Fruit fly (Drosophila melanogaster) whole organism, prepupa: Measurements from ENCODE around the gene Gr64d.

Experiments used
- CG10631 ChIP-seq: fragments of 200-800 bp; sonication (Bioruptor generic); optimal IDR thresholded peaks from 2 replicates; lab custom pipeline; 2016; ENCODE audit warnings: missing biosample characterization, missing genetic modification characterization
- CG11762 ChIP-seq: fragments of 200-800 bp; sonication (Bioruptor generic); optimal IDR thresholded peaks from 3 replicates; lab custom pipeline; 2016; ENCODE audit warnings: missing biosample characterization, missing genetic modification characterization; ENCODE audit not compliant: insufficient read depth
- CG11902 ChIP-seq: fragments of 200-800 bp; sonication (Bioruptor generic); optimal IDR thresholded peaks from 3 replicates; lab custom pipeline; 2016; ENCODE audit warnings: missing biosample characterization, missing genetic modification characterization
- CG15336 ChIP-seq: fragments of 200-800 bp; sonication (Bioruptor generic); IDR thresholded peaks from 2 replicates; pipeline ENCODE4 v1.3.6; 2022; ENCODE audit warnings: missing biosample characterization, missing genetic modification characterization
- CG1621 ChIP-seq: fragments of 200-800 bp; sonication (Bioruptor generic); optimal IDR thresholded peaks from 3 replicates; lab custom pipeline; 2018; ENCODE audit warnings: missing biosample characterization, mild to moderate bottlenecking, missing genetic modification characterization
- CG16779 ChIP-seq: fragments of 200-800 bp; sonication (Bioruptor generic); optimal IDR thresholded peaks from 3 replicates; lab custom pipeline; 2017; ENCODE audit warnings: missing biosample characterization, mild to moderate bottlenecking, missing genetic modification characterization
- CG32006 ChIP-seq: fragments of 200-800 bp; sonication (Bioruptor generic); optimal IDR thresholded peaks from 3 replicates; lab custom pipeline; 2017; ENCODE audit warnings: missing biosample characterization, mild to moderate bottlenecking, missing genetic modification characterization
- CG34406 ChIP-seq: fragments of 200-800 bp; sonication (Bioruptor generic); optimal IDR thresholded peaks from 3 replicates; lab custom pipeline; 2016; ENCODE audit warnings: missing biosample characterization, missing genetic modification characterization
- CG3919 ChIP-seq: fragments of 200-800 bp; sonication (Bioruptor generic); optimal IDR thresholded peaks from 3 replicates; lab custom pipeline; 2016; ENCODE audit warnings: missing biosample characterization, missing genetic modification characterization
- CG4318 ChIP-seq: fragments of 200-800 bp; sonication (Bioruptor generic); optimal IDR thresholded peaks from 3 replicates; lab custom pipeline; 2017; ENCODE audit warnings: missing biosample characterization, mild to moderate bottlenecking, missing genetic modification characterization
- CG6163 ChIP-seq: fragments of 200-800 bp; sonication (Bioruptor generic); IDR thresholded peaks from 3 replicates; pipeline ENCODE4 v1.3.6; 2022; ENCODE audit warnings: missing biosample characterization, missing genetic modification characterization
- CG6792 ChIP-seq: fragments of 200-800 bp; sonication (Bioruptor generic); optimal IDR thresholded peaks from 3 replicates; lab custom pipeline; 2016; ENCODE audit warnings: missing biosample characterization, missing genetic modification characterization
- CG6808 ChIP-seq: fragments of 200-800 bp; sonication (Bioruptor generic); optimal IDR thresholded peaks from 3 replicates; lab custom pipeline; 2017; ENCODE audit warnings: missing biosample characterization, missing genetic modification characterization, mild to moderate bottlenecking, moderate library complexity, missing genetic modification reagents
- CG6854 ChIP-seq: fragments of 200-800 bp; sonication (Bioruptor generic); optimal IDR thresholded peaks from 2 replicates; lab custom pipeline; 2017; ENCODE audit warnings: missing biosample characterization, mild to moderate bottlenecking, missing genetic modification characterization
- CG8119 ChIP-seq: fragments of 200-800 bp; sonication (Bioruptor generic); IDR thresholded peaks from 3 replicates; pipeline ENCODE4 v1.3.6; 2022; ENCODE audit warnings: missing biosample characterization, missing genetic modification characterization
- CG8632 ChIP-seq: fragments of 200-800 bp; sonication (Bioruptor generic); optimal IDR thresholded peaks from 3 replicates; lab custom pipeline; 2016; ENCODE audit warnings: missing biosample characterization, missing genetic modification characterization
- CG9139 ChIP-seq: fragments of 200-800 bp; sonication (Bioruptor generic); optimal IDR thresholded peaks from 3 replicates; lab custom pipeline; 2017; ENCODE audit warnings: missing biosample characterization, mild to moderate bottlenecking, missing genetic modification characterization
- Eip75B ChIP-seq: fragments of 200-800 bp; sonication (Bioruptor generic); optimal IDR thresholded peaks from 3 replicates; lab custom pipeline; 2016; ENCODE audit warnings: missing biosample characterization, missing genetic modification characterization
- Eip78C ChIP-seq: fragments of 200-800 bp; sonication (Bioruptor generic); peaks from one replicate; lab custom pipeline; 2016; ENCODE audit warnings: missing biosample characterization, missing genetic modification characterization
- Ets96B ChIP-seq: fragments of 200-800 bp; optimal IDR thresholded peaks from 2 replicates; lab custom pipeline; 2019; ENCODE audit warnings: missing biosample characterization, mild to moderate bottlenecking, missing genetic modification characterization, moderate library complexity
- Gug ChIP-seq: fragments of 200-800 bp; sonication (Bioruptor generic); IDR thresholded peaks from 2 replicates; pipeline ENCODE4 v1.3.6; 2022; ENCODE audit warnings: missing biosample characterization, missing genetic modification characterization
- Hr39 ChIP-seq: fragments of 200-800 bp; sonication (Bioruptor generic); optimal IDR thresholded peaks from 2 replicates; lab custom pipeline; 2016; ENCODE audit warnings: missing biosample characterization, missing genetic modification characterization
- Hr4 ChIP-seq: fragments of 200-800 bp; sonication (Bioruptor generic); optimal IDR thresholded peaks from 3 replicates; lab custom pipeline; 2016; ENCODE audit warnings: missing biosample characterization, missing genetic modification characterization
- Met ChIP-seq: fragments of 200-800 bp; sonication (Bioruptor generic); optimal IDR thresholded peaks from 3 replicates; lab custom pipeline; 2016; ENCODE audit warnings: missing biosample characterization, missing genetic modification characterization
- OdsH ChIP-seq: fragments of 200-800 bp; sonication (Bioruptor generic); optimal IDR thresholded peaks from 3 replicates; lab custom pipeline; 2016; ENCODE audit warnings: missing biosample characterization, missing genetic modification characterization
- Smox ChIP-seq: fragments of 200-800 bp; sonication (Bioruptor generic); optimal IDR thresholded peaks from 3 replicates; lab custom pipeline; 2016; ENCODE audit warnings: missing biosample characterization, missing genetic modification characterization
- Sox14 ChIP-seq: fragments of 200-800 bp; sonication (Bioruptor generic); optimal IDR thresholded peaks from 3 replicates; lab custom pipeline; 2016; ENCODE audit warnings: missing biosample characterization, missing genetic modification characterization
- Sox15 ChIP-seq: fragments of 200-800 bp; sonication (Bioruptor generic); optimal IDR thresholded peaks from 3 replicates; lab custom pipeline; 2016; ENCODE audit warnings: missing biosample characterization, missing genetic modification characterization
- achi ChIP-seq: fragments of 200-800 bp; sonication (Bioruptor generic); optimal IDR thresholded peaks from 3 replicates; lab custom pipeline; 2016; ENCODE audit warnings: missing biosample characterization, missing genetic modification characterization
- acj6 ChIP-seq: fragments of 200-800 bp; sonication (Bioruptor generic); optimal IDR thresholded peaks from 3 replicates; lab custom pipeline; 2016; ENCODE audit warnings: missing biosample characterization, missing genetic modification characterization
- cyc ChIP-seq: fragments of 200-800 bp; sonication (Bioruptor generic); optimal IDR thresholded peaks from 3 replicates; lab custom pipeline; 2016; ENCODE audit warnings: missing biosample characterization, missing genetic modification characterization
- dac ChIP-seq: fragments of 200-800 bp; sonication (Bioruptor generic); optimal IDR thresholded peaks from 2 replicates; lab custom pipeline; 2017; ENCODE audit warnings: missing biosample characterization, mild to moderate bottlenecking, missing genetic modification characterization
- dsx ChIP-seq: fragments of 200-800 bp; optimal IDR thresholded peaks from 3 replicates; lab custom pipeline; 2019; ENCODE audit warnings: missing biosample characterization, mild to moderate bottlenecking, missing genetic modification characterization, moderate library complexity; ENCODE audit not compliant: poor library complexity, severe bottlenecking
- eg ChIP-seq: fragments of 200-800 bp; sonication (Bioruptor generic); IDR thresholded peaks from 3 replicates; pipeline ENCODE4 v1.3.6; 2022; ENCODE audit warnings: missing biosample characterization, missing genetic modification characterization
- esn ChIP-seq: fragments of 200-800 bp; sonication (Bioruptor generic); optimal IDR thresholded peaks from 2 replicates; lab custom pipeline; 2016; ENCODE audit warnings: missing biosample characterization, mild to moderate bottlenecking, missing genetic modification characterization, moderate library complexity
- fd59A ChIP-seq: fragments of 200-800 bp; sonication (Bioruptor generic); optimal IDR thresholded peaks from 2 replicates; lab custom pipeline; 2017; ENCODE audit warnings: missing biosample characterization, mild to moderate bottlenecking, missing genetic modification characterization, missing genetic modification reagents
- net ChIP-seq: fragments of 200-800 bp; sonication (Bioruptor generic); optimal IDR thresholded peaks from 3 replicates; lab custom pipeline; 2016; ENCODE audit warnings: missing biosample characterization, missing genetic modification characterization
- pdm3 ChIP-seq: fragments of 200-800 bp; sonication (Bioruptor generic); optimal IDR thresholded peaks from 3 replicates; lab custom pipeline; 2016; ENCODE audit warnings: missing biosample characterization, missing genetic modification characterization
- salr ChIP-seq, 2 experiments: fragments of 200-800 bp; sonication (Bioruptor generic); optimal IDR thresholded peaks; 3 replicates each; lab custom pipeline; 2016 to 2018; ENCODE audit warnings: missing biosample characterization in 2 of 2, missing genetic modification characterization in 2 of 2, mild to moderate bottlenecking in 1 of 2
- spab ChIP-seq: fragments of 200-800 bp; sonication (Bioruptor generic); optimal IDR thresholded peaks from 2 replicates; lab custom pipeline; 2017; ENCODE audit warnings: missing biosample characterization, mild to moderate bottlenecking, missing genetic modification characterization, missing genetic modification reagents
- svp ChIP-seq: fragments of 200-800 bp; sonication (Bioruptor generic); peaks from one replicate; lab custom pipeline; 2016; ENCODE audit warnings: missing biosample characterization, missing genetic modification characterization
- topi ChIP-seq: fragments of 200-800 bp; sonication (Bioruptor generic); optimal IDR thresholded peaks from 3 replicates; lab custom pipeline; 2016; ENCODE audit warnings: missing biosample characterization, missing genetic modification characterization
- vri ChIP-seq: fragments of 200-800 bp; sonication (Bioruptor generic); optimal IDR thresholded peaks from 3 replicates; lab custom pipeline; 2016; ENCODE audit warnings: missing biosample characterization, mild to moderate bottlenecking, missing genetic modification characterization

Gene Gr64d

DNA sequence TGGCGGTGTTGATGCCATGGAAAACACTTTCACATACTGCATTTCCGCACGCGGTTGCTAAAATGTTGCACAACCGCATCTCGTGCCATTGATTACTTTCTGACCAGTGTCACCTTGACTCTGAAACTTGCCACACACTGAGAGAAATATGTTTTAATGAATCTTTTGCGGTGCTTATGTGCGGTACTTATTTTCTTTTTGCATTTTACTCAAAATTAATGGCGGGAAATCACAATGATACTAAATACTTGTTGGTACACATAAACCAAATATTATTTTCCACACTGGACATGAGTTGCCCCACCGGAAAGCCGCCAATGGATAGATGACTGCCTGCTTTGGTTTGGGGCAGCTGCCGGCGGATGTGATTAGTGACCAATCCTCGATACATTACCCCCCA is 24.9 kb downstream of the Gr64d start:
- TF ChIP-seq eg = peak; percentile 40; the same call in 1 of the 3 replicates
- no peak for TF ChIP-seq achi (GFP tag; lab: Kevin White, UChicago)
- TF ChIP-seq CG6163 (GFP tag; lab: Robert Waterston, UW) = peak; percentile 41; the same call in 1 of the 3 replicates
- peak; percentile 63 for TF ChIP-seq Hr4 (GFP tag; lab: Kevin White, UChicago)
- TF ChIP-seq CG15336 (GFP tag; lab: Robert Waterston, UW) = peak; percentile 46
- peak; percentile 34; the same call in 2 of the 3 replicates for TF ChIP-seq CG8119 (GFP tag; lab: Robert Waterston, UW)
- no peak for TF ChIP-seq CG3919 (GFP tag; lab: Kevin White, UChicago)
- peak; percentile 6 for TF ChIP-seq svp (GFP tag; lab: Kevin White, UChicago)
- TF ChIP-seq CG32006 (GFP tag; lab: Kevin White, UChicago) = peak; percentile 47
- peak; percentile 72 for TF ChIP-seq Eip78C (GFP tag; lab: Kevin White, UChicago)
- TF ChIP-seq, all 60 proteins: peak for 8

DNA sequence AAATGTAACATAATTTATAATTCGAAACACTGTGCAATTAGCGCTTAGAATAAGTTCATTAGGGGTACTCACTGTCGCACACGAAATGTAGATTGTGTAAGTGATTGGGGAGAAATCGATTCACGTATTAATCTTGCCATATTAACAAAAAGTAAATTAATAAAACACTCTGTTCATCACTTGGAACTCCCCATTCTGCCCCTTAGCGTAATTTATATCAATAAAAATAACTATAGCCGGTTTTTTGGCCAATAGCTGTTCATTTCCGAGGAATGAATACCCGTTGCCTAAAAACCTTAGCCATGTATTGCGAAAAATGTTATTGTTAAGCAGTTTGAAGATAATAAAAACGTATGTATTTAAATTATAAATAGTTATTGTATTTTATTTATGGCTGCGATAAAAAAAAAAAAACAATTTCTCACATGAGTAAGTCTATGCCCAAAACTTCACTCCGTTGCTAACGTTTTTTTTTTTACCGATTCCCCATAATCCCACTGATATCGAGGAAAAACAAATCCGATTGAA is 27.5 kb downstream of the Gr64d start, which contains the start of gene Ugt305A1:
Ugt305A1 (plus strand) TSS at position 478 of the 528 bp plus-strand sequence.
- TF ChIP-seq achi (GFP tag; lab: Kevin White, UChicago) (peak; percentile 17), Hr4 (GFP tag; lab: Kevin White, UChicago) (peak; percentile 13), CG8119 (GFP tag; lab: Robert Waterston, UW) (peak; percentile 29; the same call in 1 of the 3 replicates), dac (GFP tag; lab: Kevin White, UChicago) (no peak), svp (GFP tag; lab: Kevin White, UChicago) (peak; percentile 14), CG15336 (GFP tag; lab: Robert Waterston, UW) (peak; percentile 38; the same call in 1 of the 2 replicates)

dm6 chr3L:4061921-4062474 is 30.1 kb downstream of the Gr64d start, which contains the start of gene dib:
Gene dib, plus strand, starts transcription at chr3L:4062292.
- TF ChIP-seq CG8119 (GFP tag; lab: Robert Waterston, UW) (no peak), CG16779 (tag; lab: Kevin White, UChicago) (no peak), salr (GFP tag; optimal IDR thresholded peaks at IDR 0.05; lab: Kevin White, UChicago) (no peak), CG6792 (no peak), CG6808 (no peak), spab (GFP tag; lab: Kevin White, UChicago) (no peak), CG1621 (tag; lab: Kevin White, UChicago) (no peak), Eip75B (GFP tag; lab: Kevin White, UChicago) (no peak), Ets96B (tag; lab: Kevin White, UChicago) (no peak), dsx (GFP tag; lab: Kevin White, UChicago) (no peak), CG10631 (no peak)

- TF ChIP-seq Eip78C (GFP tag; lab: Kevin White, UChicago) (no peak), Ets96B (tag; lab: Kevin White, UChicago) (no peak), achi (GFP tag; lab: Kevin White, UChicago) (no peak), Smox (no peak), CG11902 (GFP tag; lab: Kevin White, UChicago) (no peak), fd59A (GFP tag; lab: Kevin White, UChicago) (no peak), esn (GFP tag; lab: Kevin White, UChicago) (no peak), OdsH (GFP tag; lab: Kevin White, UChicago) (no peak), acj6 (GFP tag; lab: Kevin White, UChicago) (no peak), cyc (GFP tag; lab: Kevin White, UChicago) (no peak), CG8632 (GFP tag; lab: Kevin White, UChicago) (no peak), CG11762 (GFP tag; lab: Kevin White, UChicago) (no peak), Met (GFP tag; lab: Kevin White, UChicago) (no peak), CG9139 (GFP tag; lab: Kevin White, UChicago) (no peak), topi (no peak), pdm3 (GFP tag; lab: Kevin White, UChicago) (no peak), CG4318 (GFP tag; lab: Kevin White, UChicago) (no peak), Sox14 (GFP tag; lab: Kevin White, UChicago) (no peak), CG34406 (GFP tag; lab: Kevin White, UChicago) (no peak), CG6854 (GFP tag; lab: Kevin White, UChicago) (no peak), salr (GFP tag; optimal IDR thresholded peaks at IDR 0.05; lab: Kevin White, UChicago) (no peak), net (GFP tag; lab: Kevin White, UChicago) (no peak), dac (GFP tag; lab: Kevin White, UChicago) (peak; percentile 6), Hr39 (no peak), vri (GFP tag; lab: Kevin White, UChicago) (no peak), Gug (no peak), Sox15 (GFP tag; lab: Kevin White, UChicago) (no peak), dsx (GFP tag; lab: Kevin White, UChicago) (no peak), CG6163 (GFP tag; lab: Robert Waterston, UW) (0 out of 3 replicates have a peak, but pooled peaks have one; percentile 16), CG16779 (tag; lab: Kevin White, UChicago) (peak; percentile 50)
These were observed 36.5 kb downstream of the Gr64d start for dm6 chr3L:4068368-4068767.
